Worm (Caenorhabditis elegans) whole organism, L1 larva: ENCODE data around the gene F48B9.1.
A peak's percentile ranks its signal among the peaks of the same experiment; 100 is the strongest.

Source experiments
- C34B4.2 ChIP-seq: sonication (generic microtip); optimal IDR thresholded peaks from 2 replicates; lab custom pipeline; 2017; ENCODE audit warnings: mild to moderate bottlenecking, missing genetic modification characterization, missing compliant biosample characterization
- F16B12.6 ChIP-seq: fragments of 150-350 bp; optimal IDR thresholded peaks from 2 replicates; lab custom pipeline; 2014; ENCODE audit warnings: missing biosample characterization, missing genetic modification characterization
- Y116A8C.19 ChIP-seq: sonication (generic microtip); optimal IDR thresholded peaks from 2 replicates; lab custom pipeline; 2016; ENCODE audit warnings: missing compliant biosample characterization, missing genetic modification characterization, borderline replicate concordance
- aha-1 ChIP-seq: fragments of 150-350 bp; optimal IDR thresholded peaks from 2 replicates; lab custom pipeline; 2014; ENCODE audit warnings: missing biosample characterization, missing genetic modification characterization
- alr-1 ChIP-seq: fragments of 200-800 bp; sonication (Bioruptor generic); optimal IDR thresholded peaks from 2 replicates; lab custom pipeline; 2018; ENCODE audit warnings: borderline replicate concordance, mild to moderate bottlenecking, missing genetic modification characterization, missing compliant biosample characterization
- blmp-1 ChIP-seq: fragments of 150-350 bp; optimal IDR thresholded peaks from 2 replicates; lab custom pipeline; 2014; ENCODE audit warnings: missing biosample characterization, missing genetic modification characterization
- ceh-90 ChIP-seq: sonication (generic microtip); optimal IDR thresholded peaks from 2 replicates; lab custom pipeline; 2016; ENCODE audit warnings: missing genetic modification characterization, missing compliant biosample characterization
- dsc-1 ChIP-seq: sonication (generic microtip); optimal IDR thresholded peaks from 2 replicates; lab custom pipeline; 2016; ENCODE audit warnings: mild to moderate bottlenecking, missing genetic modification characterization, missing compliant biosample characterization
- efl-1 ChIP-seq, 4 experiments: fragments of 150-350 bp; optimal IDR thresholded peaks in 3 of 4; peaks in 1 of 4; 1 replicate in 1 of 4; 2 replicates in 3 of 4; lab custom pipeline; 2014; ENCODE audit warnings: missing biosample characterization in 2 of 4, missing genetic modification characterization in 2 of 4, missing genetic modification reagents in 2 of 4
- efl-3 ChIP-seq: fragments of 200-800 bp; sonication (Bioruptor generic); optimal IDR thresholded peaks from 2 replicates; lab custom pipeline; 2018; ENCODE audit warnings: mild to moderate bottlenecking, missing genetic modification characterization, missing compliant biosample characterization
- egl-27 ChIP-seq, 2 experiments: fragments of 150-350 bp in 1 of 2; sonication (generic microtip); optimal IDR thresholded peaks; 3 replicates each; lab custom pipeline; 2017 to 2018; ENCODE audit warnings: missing biosample characterization in 2 of 2, missing genetic modification characterization in 2 of 2, missing genetic modification reagents in 2 of 2
- ets-5 ChIP-seq: fragments of 200-800 bp; sonication (Bioruptor generic); IDR thresholded peaks from 2 replicates; pipeline ENCODE4 v1.3.6; 2022; ENCODE audit warnings: missing genetic modification characterization, missing compliant biosample characterization
- fos-1 ChIP-seq: fragments of 150-350 bp; optimal IDR thresholded peaks from 2 replicates; lab custom pipeline; 2014; ENCODE audit warnings: missing biosample characterization, missing genetic modification characterization
- grh-1 ChIP-seq: fragments of 200-800 bp; sonication (Bioruptor generic); IDR thresholded peaks from 2 replicates; pipeline ENCODE4 v1.3.6; 2022; ENCODE audit warnings: missing genetic modification reagents, missing genetic modification characterization, missing compliant biosample characterization
- hlh-4 ChIP-seq: sonication (generic microtip); optimal IDR thresholded peaks from 2 replicates; lab custom pipeline; 2016; ENCODE audit warnings: mild to moderate bottlenecking, missing genetic modification characterization, missing compliant biosample characterization
- irx-1 ChIP-seq: sonication (generic microtip); optimal IDR thresholded peaks from 2 replicates; lab custom pipeline; 2016; ENCODE audit warnings: missing genetic modification characterization, missing compliant biosample characterization
- jun-1 ChIP-seq: fragments of 150-350 bp; optimal IDR thresholded peaks from 2 replicates; lab custom pipeline; 2014; ENCODE audit warnings: missing biosample characterization, missing genetic modification reagents, missing genetic modification characterization
- lin-14 ChIP-seq: fragments of 200-800 bp; sonication (Bioruptor generic); optimal IDR thresholded peaks from 2 replicates; lab custom pipeline; 2018; ENCODE audit warnings: mild to moderate bottlenecking, missing genetic modification characterization, moderate library complexity, missing compliant biosample characterization
- lin-15B ChIP-seq: fragments of 150-350 bp; sonication (generic microtip); optimal IDR thresholded peaks from 3 replicates; lab custom pipeline; 2014; ENCODE audit warnings: missing biosample characterization, missing genetic modification characterization
- lin-39 ChIP-seq: fragments of 150-350 bp; optimal IDR thresholded peaks from 2 replicates; lab custom pipeline; 2014; ENCODE audit warnings: missing biosample characterization, missing genetic modification reagents, missing genetic modification characterization
- lir-3 ChIP-seq: sonication (generic microtip); optimal IDR thresholded peaks from 2 replicates; lab custom pipeline; 2016; ENCODE audit warnings: mild to moderate bottlenecking, missing genetic modification characterization, moderate library complexity, missing compliant biosample characterization; ENCODE audit not compliant: poor library complexity
- lsy-2 ChIP-seq, 2 experiments: fragments of 150-350 bp; optimal IDR thresholded peaks; 2 replicates each; lab custom pipeline; 2014; ENCODE audit warnings: missing biosample characterization in 2 of 2, missing genetic modification characterization in 2 of 2
- nhr-237 ChIP-seq: fragments of 150-350 bp; optimal IDR thresholded peaks from 2 replicates; lab custom pipeline; 2014; ENCODE audit warnings: missing biosample characterization, missing genetic modification characterization
- nhr-85 ChIP-seq: sonication (generic microtip); peaks from one replicate; lab custom pipeline; 2016; ENCODE audit warnings: missing genetic modification characterization, inconsistent platforms, missing compliant biosample characterization
- pag-3 ChIP-seq: sonication (generic microtip); optimal IDR thresholded peaks from 2 replicates; lab custom pipeline; 2017; ENCODE audit warnings: missing genetic modification characterization, mild to moderate bottlenecking, missing compliant biosample characterization, antibody characterized with exemption, borderline replicate concordance; ENCODE audit not compliant: insufficient read depth
- rnt-1 ChIP-seq: sonication (generic microtip); optimal IDR thresholded peaks from 2 replicates; lab custom pipeline; 2016; ENCODE audit warnings: mild to moderate bottlenecking, missing genetic modification characterization, moderate library complexity, missing compliant biosample characterization
- skn-1 ChIP-seq: fragments of 150-350 bp; optimal IDR thresholded peaks from 2 replicates; lab custom pipeline; 2014; ENCODE audit warnings: missing biosample characterization, missing genetic modification characterization
- snpc-4 ChIP-seq: fragments of 150-350 bp; optimal IDR thresholded peaks from 2 replicates; lab custom pipeline; 2014; ENCODE audit warnings: missing biosample characterization, missing genetic modification characterization
- snu-23 ChIP-seq: sonication (generic microtip); optimal IDR thresholded peaks from 2 replicates; lab custom pipeline; 2016; ENCODE audit warnings: missing genetic modification characterization, missing compliant biosample characterization
- tlp-1 ChIP-seq: fragments of 150-350 bp; optimal IDR thresholded peaks from 2 replicates; lab custom pipeline; 2014; ENCODE audit warnings: missing biosample characterization, missing genetic modification characterization
- unc-86 ChIP-seq: sonication (generic microtip); optimal IDR thresholded peaks from 2 replicates; lab custom pipeline; 2016; ENCODE audit warnings: missing genetic modification characterization, missing compliant biosample characterization
- unc-98 ChIP-seq: fragments of 200-800 bp; sonication (Bioruptor generic); IDR thresholded peaks from 2 replicates; pipeline ENCODE4 v1.3.6; 2022; ENCODE audit warnings: missing genetic modification characterization, missing compliant biosample characterization
- zip-4 ChIP-seq: fragments of 200-800 bp; sonication (Bioruptor generic); optimal IDR thresholded peaks from 2 replicates; lab custom pipeline; 2018; ENCODE audit warnings: mild to moderate bottlenecking, missing genetic modification characterization, moderate library complexity, missing compliant biosample characterization

Gene F48B9.1

ce11 chrX:2215108-2215507 lies 34.4 kb downstream of the F48B9.1 start (continued):
- TF ChIP-seq Y116A8C.19 (tag; lab: Kevin White, UChicago) = no peak
- no peak for TF ChIP-seq zip-4
- TF ChIP-seq snu-23 (GFP tag; lab: Kevin White, UChicago) = peak; percentile 68
- TF ChIP-seq fos-1 (tag; lab: Kevin White, UChicago) = no peak
- no peak for TF ChIP-seq irx-1 (tag; lab: Kevin White, UChicago)
- no peak for TF ChIP-seq jun-1 (tag; lab: Kevin White, UChicago)
- no peak for TF ChIP-seq hlh-4 (tag; lab: Kevin White, UChicago)
- no peak for TF ChIP-seq alr-1 (tag; lab: Kevin White, UChicago)
- TF ChIP-seq unc-98 (GFP tag; lab: Robert Waterston, UW) = no peak
- no peak for TF ChIP-seq unc-86 (tag; lab: Kevin White, UChicago)
- TF ChIP-seq ets-5 (GFP tag; lab: Robert Waterston, UW) = no peak
- peak in 1 of 2 experiments; percentile 60 for TF ChIP-seq lsy-2 (tag; optimal IDR thresholded peaks at IDR 0.05; lab: Kevin White, UChicago)
- TF ChIP-seq tlp-1 (tag; lab: Kevin White, UChicago) = no peak
- no peak for TF ChIP-seq F16B12.6 (tag; lab: Kevin White, UChicago)
- TF ChIP-seq, all 84 proteins: peak for 24

- TF ChIP-seq rnt-1 (tag; lab: Kevin White, UChicago) (peak; percentile 31), pag-3 (tag; lab: Kevin White, UChicago) (peak; percentile 52), lir-3 (tag; lab: Kevin White, UChicago) (no peak), efl-1 (optimal IDR thresholded peaks at IDR 0.05; lab: Kevin White, UChicago) (no peak), efl-1 (GFP tag; optimal IDR thresholded peaks at IDR 0.05 in 1 of 2; lab: Kevin White, UChicago) (peak in 1 of 2 experiments; percentile 7), nhr-237 (tag; lab: Kevin White, UChicago) (no peak), dsc-1 (no peak), tlp-1 (tag; lab: Kevin White, UChicago) (no peak), lin-39 (tag; lab: Kevin White, UChicago) (no peak), Y116A8C.19 (tag; lab: Kevin White, UChicago) (no peak)
These were observed 35.6 kb downstream of the F48B9.1 start for ce11 chrX:2216242-2216641.

DNA sequence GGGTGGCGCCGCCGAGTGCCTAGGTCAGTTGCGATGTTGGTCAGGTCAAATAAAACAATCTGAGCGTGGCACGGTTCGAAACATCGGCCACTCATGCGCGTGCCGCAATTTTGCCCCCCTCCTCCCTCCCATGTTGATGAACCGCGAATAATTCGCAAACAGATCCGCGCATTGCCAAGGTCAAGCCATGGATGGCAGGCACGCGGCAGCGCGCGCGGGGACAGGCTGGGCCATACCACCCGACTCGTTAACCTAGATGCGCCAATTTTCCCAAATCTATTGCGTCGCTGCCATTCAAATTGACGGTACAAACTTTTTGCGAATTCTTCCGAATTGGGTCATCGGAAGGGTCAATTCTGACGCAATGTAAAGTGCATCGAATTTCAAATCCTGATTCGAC lies 36.0 kb downstream of the F48B9.1 start:
- no peak for TF ChIP-seq efl-3
- peak in 1 of 2 experiments; percentile 5 for TF ChIP-seq egl-27 (tag; optimal IDR thresholded peaks at IDR 0.05; lab: Kevin White, UChicago)
- no peak for TF ChIP-seq efl-1 (optimal IDR thresholded peaks at IDR 0.05; lab: Kevin White, UChicago)
- peak in 1 of 2 experiments; percentile 60 for TF ChIP-seq efl-1 (GFP tag; optimal IDR thresholded peaks at IDR 0.05 in 1 of 2; lab: Kevin White, UChicago)
- TF ChIP-seq lin-15B = no peak
- peak; percentile 61 for TF ChIP-seq lin-14 (GFP tag; lab: Kevin White, UChicago)
- TF ChIP-seq ceh-90 (tag; lab: Kevin White, UChicago) = no peak
- peak; percentile 81 for TF ChIP-seq nhr-85 (tag; lab: Kevin White, UChicago)
- peak; percentile 41; the same call in 1 of the 2 replicates for TF ChIP-seq grh-1 (GFP tag; lab: Robert Waterston, UW)
- TF ChIP-seq blmp-1 = peak; percentile 83

- no peak for TF ChIP-seq skn-1 (tag; lab: Kevin White, UChicago)
- no peak for TF ChIP-seq rnt-1 (tag; lab: Kevin White, UChicago)
- TF ChIP-seq blmp-1 = peak; percentile 98
- no peak for TF ChIP-seq C34B4.2 (tag; lab: Kevin White, UChicago)
- TF ChIP-seq, all 84 proteins: peak for 1
These were observed 38.3 kb downstream of the F48B9.1 start for ce11 chrX:2219006-2219405.

DNA sequence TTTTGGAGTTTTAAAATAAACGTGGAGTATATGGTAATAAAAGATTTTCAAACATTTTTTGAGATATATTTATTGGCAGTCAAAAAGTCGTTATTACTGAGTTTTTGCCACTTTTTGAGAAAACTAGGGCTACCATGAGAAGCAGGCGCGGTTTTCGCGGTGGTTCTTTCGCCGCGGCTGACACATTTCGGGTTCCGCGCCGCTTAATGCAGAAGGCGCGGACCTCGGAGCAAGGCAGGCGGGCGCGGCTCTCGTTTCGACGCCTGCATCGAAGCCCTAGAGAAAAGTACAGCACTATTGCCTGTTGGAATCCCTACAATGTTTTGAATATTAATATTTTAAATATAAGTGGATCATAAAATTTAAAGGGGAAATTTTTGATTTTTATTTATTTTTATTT lies 38.8 kb downstream of the F48B9.1 start:
- TF ChIP-seq aha-1 (tag; lab: Kevin White, UChicago) (no peak), rnt-1 (tag; lab: Kevin White, UChicago) (peak; percentile 27), snpc-4 (tag; lab: Kevin White, UChicago) (peak; percentile 61)
- TF ChIP-seq, all 84 proteins: peak for 2
